Worm (Caenorhabditis elegans) whole organism, L3 larva: ENCODE results near the gene str-249.

Source experiments
- ZK546.5 ChIP-seq: sonication (generic microtip); optimal IDR thresholded peaks from 2 replicates; lab custom pipeline; 2017; ENCODE audit warnings: missing biosample characterization, missing genetic modification characterization
- mml-1 ChIP-seq: fragments of 150-350 bp; sonication (generic microtip); optimal IDR thresholded peaks from 3 replicates; lab custom pipeline; 2014; ENCODE audit warnings: missing biosample characterization, missing genetic modification characterization

DNA sequence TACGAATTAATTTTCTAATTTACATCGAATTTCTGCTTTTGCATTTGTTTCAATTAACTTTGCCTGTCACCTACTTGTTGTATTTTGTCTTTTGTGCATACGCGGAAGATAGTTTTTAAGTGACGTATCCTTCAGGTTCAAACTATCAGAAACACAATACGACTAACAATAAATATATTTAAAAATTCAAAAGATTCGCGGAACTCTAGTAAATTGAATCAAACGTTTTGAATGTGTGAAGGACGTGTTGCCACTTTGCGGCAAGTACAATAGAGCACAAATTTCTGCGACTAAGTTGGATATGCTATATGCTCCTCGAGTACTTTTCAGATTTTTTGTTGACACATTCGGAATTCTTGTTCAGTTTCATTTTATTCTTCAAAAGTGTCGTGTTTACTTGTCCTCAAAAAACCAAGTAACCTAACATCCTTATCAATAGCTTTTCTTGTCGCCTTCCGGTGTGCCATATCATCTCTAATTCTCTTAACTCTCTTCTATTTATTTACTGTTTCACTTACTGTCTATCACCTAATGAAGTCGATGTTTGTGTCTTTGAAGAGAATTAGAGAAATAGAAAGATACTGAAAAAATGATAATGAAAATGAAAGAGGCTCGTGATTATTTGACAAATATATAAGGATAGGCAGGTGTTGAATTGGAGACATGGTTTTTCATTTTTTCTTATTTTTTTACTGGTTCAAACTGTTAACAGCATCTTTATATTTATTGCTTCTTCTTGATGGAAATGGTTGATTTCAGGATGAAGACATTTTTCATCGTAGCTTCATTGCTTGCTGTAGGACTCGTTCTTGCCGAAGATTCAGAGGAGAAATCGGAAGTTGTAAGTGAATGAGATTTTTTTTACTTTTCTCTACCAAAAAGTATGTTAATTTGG, 2.1 kb upstream of the str-249 start, which contains the start of gene srlf-7:
- TF ChIP-seq mml-1 (tag; lab: Kevin White, UChicago) (no peak), ZK546.5 (tag; lab: Kevin White, UChicago) (no peak)
